Worm (Caenorhabditis elegans) whole organism, L1 larva: ENCODE results near the gene spe-27.

Source experiments
- F16B12.6 ChIP-seq: fragments of 150-350 bp; optimal IDR thresholded peaks from 2 replicates; lab custom pipeline; 2014; ENCODE audit warnings: missing biosample characterization, missing genetic modification characterization
- alr-1 ChIP-seq: fragments of 200-800 bp; sonication (Bioruptor generic); optimal IDR thresholded peaks from 2 replicates; lab custom pipeline; 2018; ENCODE audit warnings: borderline replicate concordance, mild to moderate bottlenecking, missing genetic modification characterization, missing compliant biosample characterization
- ama-1 ChIP-seq: fragments of 150-350 bp; optimal IDR thresholded peaks from 2 replicates; lab custom pipeline; 2014
- blmp-1 ChIP-seq: fragments of 150-350 bp; optimal IDR thresholded peaks from 2 replicates; lab custom pipeline; 2014; ENCODE audit warnings: missing biosample characterization, missing genetic modification characterization
- ceh-8 ChIP-seq: fragments of 200-800 bp; sonication (Bioruptor generic); optimal IDR thresholded peaks from 2 replicates; lab custom pipeline; 2018; ENCODE audit warnings: mild to moderate bottlenecking, missing genetic modification characterization, moderate library complexity, missing compliant biosample characterization
- ceh-82 ChIP-seq, 3 experiments: fragments of 150-350 bp in 1 of 3; sonication (generic microtip) in 2 of 3; optimal IDR thresholded peaks; 2 replicates each; lab custom pipeline; 2014 to 2017; ENCODE audit warnings: missing biosample characterization in 3 of 3, missing genetic modification characterization in 3 of 3
- efl-1 ChIP-seq, 4 experiments: fragments of 150-350 bp; optimal IDR thresholded peaks in 3 of 4; peaks in 1 of 4; 1 replicate in 1 of 4; 2 replicates in 3 of 4; lab custom pipeline; 2014; ENCODE audit warnings: missing biosample characterization in 2 of 4, missing genetic modification characterization in 2 of 4, missing genetic modification reagents in 2 of 4
- efl-3 ChIP-seq: fragments of 200-800 bp; sonication (Bioruptor generic); optimal IDR thresholded peaks from 2 replicates; lab custom pipeline; 2018; ENCODE audit warnings: mild to moderate bottlenecking, missing genetic modification characterization, missing compliant biosample characterization
- egl-27 ChIP-seq, 2 experiments: fragments of 150-350 bp in 1 of 2; sonication (generic microtip); optimal IDR thresholded peaks; 3 replicates each; lab custom pipeline; 2017 to 2018; ENCODE audit warnings: missing biosample characterization in 2 of 2, missing genetic modification characterization in 2 of 2, missing genetic modification reagents in 2 of 2
- elt-2 ChIP-seq: sonication (generic microtip); optimal IDR thresholded peaks from 2 replicates; lab custom pipeline; 2016; ENCODE audit warnings: missing genetic modification characterization, mild to moderate bottlenecking, inconsistent platforms, missing compliant biosample characterization, missing genetic modification reagents
- ets-5 ChIP-seq: fragments of 200-800 bp; sonication (Bioruptor generic); IDR thresholded peaks from 2 replicates; pipeline ENCODE4 v1.3.6; 2022; ENCODE audit warnings: missing genetic modification characterization, missing compliant biosample characterization
- fkh-4 ChIP-seq: sonication (generic microtip); optimal IDR thresholded peaks from 2 replicates; lab custom pipeline; 2016; ENCODE audit warnings: missing compliant biosample characterization, missing genetic modification characterization, borderline replicate concordance
- fkh-8 ChIP-seq: sonication (generic microtip); optimal IDR thresholded peaks from 2 replicates; lab custom pipeline; 2016; ENCODE audit warnings: mild to moderate bottlenecking, missing genetic modification characterization, missing compliant biosample characterization
- fos-1 ChIP-seq: fragments of 150-350 bp; optimal IDR thresholded peaks from 2 replicates; lab custom pipeline; 2014; ENCODE audit warnings: missing biosample characterization, missing genetic modification characterization
- irx-1 ChIP-seq: sonication (generic microtip); optimal IDR thresholded peaks from 2 replicates; lab custom pipeline; 2016; ENCODE audit warnings: missing genetic modification characterization, missing compliant biosample characterization
- jun-1 ChIP-seq: fragments of 150-350 bp; optimal IDR thresholded peaks from 2 replicates; lab custom pipeline; 2014; ENCODE audit warnings: missing biosample characterization, missing genetic modification reagents, missing genetic modification characterization
- lin-39 ChIP-seq: fragments of 150-350 bp; optimal IDR thresholded peaks from 2 replicates; lab custom pipeline; 2014; ENCODE audit warnings: missing biosample characterization, missing genetic modification reagents, missing genetic modification characterization
- lir-3 ChIP-seq: sonication (generic microtip); optimal IDR thresholded peaks from 2 replicates; lab custom pipeline; 2016; ENCODE audit warnings: mild to moderate bottlenecking, missing genetic modification characterization, moderate library complexity, missing compliant biosample characterization; ENCODE audit not compliant: poor library complexity
- mdl-1 ChIP-seq, 2 experiments: fragments of 150-350 bp; optimal IDR thresholded peaks; 2 replicates each; lab custom pipeline; 2014 to 2017; ENCODE audit warnings: missing biosample characterization in 2 of 2, missing genetic modification characterization in 2 of 2, inconsistent platforms in 1 of 2
- mep-1 ChIP-seq: fragments of 150-350 bp; optimal IDR thresholded peaks from 2 replicates; lab custom pipeline; 2014; ENCODE audit warnings: missing biosample characterization, missing genetic modification characterization
- nhr-20 ChIP-seq: sonication (generic microtip); optimal IDR thresholded peaks from 2 replicates; lab custom pipeline; 2016; ENCODE audit warnings: mild to moderate bottlenecking, missing genetic modification characterization, missing compliant biosample characterization
- nhr-28 ChIP-seq: fragments of 150-350 bp; optimal IDR thresholded peaks from 2 replicates; lab custom pipeline; 2014; ENCODE audit warnings: missing biosample characterization, missing genetic modification characterization
- nhr-47 ChIP-seq: sonication (generic microtip); optimal IDR thresholded peaks from 2 replicates; lab custom pipeline; 2016; ENCODE audit warnings: mild to moderate bottlenecking, missing genetic modification characterization, moderate library complexity, missing compliant biosample characterization
- nhr-71 ChIP-seq: sonication (generic microtip); optimal IDR thresholded peaks from 2 replicates; lab custom pipeline; 2016; ENCODE audit warnings: mild to moderate bottlenecking, missing genetic modification characterization, moderate library complexity, missing compliant biosample characterization
- nhr-85 ChIP-seq: sonication (generic microtip); peaks from one replicate; lab custom pipeline; 2016; ENCODE audit warnings: missing genetic modification characterization, inconsistent platforms, missing compliant biosample characterization
- pax-3 ChIP-seq: fragments of 200-800 bp; sonication (Bioruptor generic); optimal IDR thresholded peaks from 2 replicates; lab custom pipeline; 2018; ENCODE audit warnings: mild to moderate bottlenecking, missing genetic modification characterization, moderate library complexity, missing compliant biosample characterization
- snpc-4 ChIP-seq: fragments of 150-350 bp; optimal IDR thresholded peaks from 2 replicates; lab custom pipeline; 2014; ENCODE audit warnings: missing biosample characterization, missing genetic modification characterization
- sup-37 ChIP-seq: fragments of 200-800 bp; sonication (Bioruptor generic); optimal IDR thresholded peaks from 2 replicates; lab custom pipeline; 2018; ENCODE audit warnings: mild to moderate bottlenecking, missing genetic modification characterization, missing compliant biosample characterization
- tlp-1 ChIP-seq: fragments of 150-350 bp; optimal IDR thresholded peaks from 2 replicates; lab custom pipeline; 2014; ENCODE audit warnings: missing biosample characterization, missing genetic modification characterization
- unc-130 ChIP-seq: fragments of 150-350 bp; optimal IDR thresholded peaks from 2 replicates; lab custom pipeline; 2017; ENCODE audit warnings: missing biosample characterization, missing genetic modification characterization, inconsistent platforms
- unc-30 ChIP-seq: sonication (generic microtip); optimal IDR thresholded peaks from 2 replicates; lab custom pipeline; 2017; ENCODE audit warnings: missing biosample characterization, missing genetic modification characterization
- unc-86 ChIP-seq: sonication (generic microtip); optimal IDR thresholded peaks from 2 replicates; lab custom pipeline; 2016; ENCODE audit warnings: missing genetic modification characterization, missing compliant biosample characterization
- xbp-1 ChIP-seq: sonication (generic microtip); optimal IDR thresholded peaks from 2 replicates; lab custom pipeline; 2016; ENCODE audit warnings: missing genetic modification characterization, missing compliant biosample characterization
- zag-1 ChIP-seq: fragments of 150-350 bp; optimal IDR thresholded peaks from 2 replicates; lab custom pipeline; 2014; ENCODE audit warnings: missing biosample characterization, missing genetic modification characterization
- ztf-11 ChIP-seq, 2 experiments: sonication (generic microtip); optimal IDR thresholded peaks; 2 replicates each; lab custom pipeline; 2016 to 2017; ENCODE audit warnings: missing genetic modification characterization in 2 of 2, missing biosample characterization in 1 of 2, missing compliant biosample characterization in 1 of 2

spe-27 gene

DNA sequence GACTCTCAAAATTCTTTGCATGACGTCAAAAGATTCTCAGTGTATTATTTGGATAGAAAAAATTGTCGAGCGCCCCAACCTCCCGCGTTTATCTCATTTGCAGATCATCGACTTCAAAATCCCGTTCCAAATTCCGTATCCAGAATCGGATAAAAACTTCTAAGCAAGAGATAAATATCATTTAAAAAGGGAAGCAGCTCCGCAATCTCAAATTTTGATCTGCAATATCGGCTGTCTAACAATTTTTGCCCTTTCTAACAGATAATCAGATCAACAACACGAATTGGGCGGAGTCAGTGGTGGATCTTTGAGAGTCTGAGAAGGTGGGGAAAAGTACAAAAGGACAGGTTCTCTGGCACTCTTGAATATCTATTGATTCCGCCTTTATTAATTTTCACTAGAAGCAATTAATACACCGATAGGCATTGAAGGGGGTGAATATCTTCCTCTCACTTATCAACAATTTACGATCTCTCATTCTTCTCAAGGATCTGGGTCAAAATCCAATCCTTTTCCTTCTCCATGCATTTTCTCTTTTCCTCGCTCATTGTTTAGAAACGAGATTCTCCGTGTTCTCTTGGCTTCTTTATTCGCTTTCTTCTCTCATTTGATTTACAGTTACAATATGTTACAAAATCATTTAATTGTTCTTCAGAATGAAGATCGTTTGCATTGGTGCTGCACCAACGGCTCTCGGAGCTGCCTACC, 19.6 kb upstream of the spe-27 start, which contains the start of gene glf-1:
glf-1 (plus strand) TSS at position 656 of the 708 bp plus-strand sequence.
- TF ChIP-seq irx-1, result no peak
- no peak for TF ChIP-seq nhr-71 (tag; lab: Kevin White, UChicago)
- TF ChIP-seq fkh-8, result no peak
- peak; percentile 91 for TF ChIP-seq blmp-1 (tag; lab: Kevin White, UChicago)

- TF ChIP-seq ets-5 (GFP tag; lab: Robert Waterston, UW) (no peak), efl-3 (no peak), ztf-11 (tag; optimal IDR thresholded peaks at IDR 0.05; lab: Kevin White, UChicago) (no peak), efl-1 (optimal IDR thresholded peaks at IDR 0.05; lab: Kevin White, UChicago) (no peak), efl-1 (GFP tag; optimal IDR thresholded peaks at IDR 0.05 in 1 of 2; lab: Kevin White, UChicago) (no peak), nhr-20 (no peak), lin-39 (tag; lab: Kevin White, UChicago) (no peak), ama-1 (lab: Kevin White, UChicago) (no peak), nhr-47 (tag; lab: Kevin White, UChicago) (no peak)
- TF ChIP-seq, all 84 proteins: peak for 0
Observed at ce11 chrIV:5884500-5884899, 18.8 kb upstream of the spe-27 start, which contains the start of gene H04M03.11. Gene H04M03.11 (minus strand): TSS chrIV:5884600.

DNA sequence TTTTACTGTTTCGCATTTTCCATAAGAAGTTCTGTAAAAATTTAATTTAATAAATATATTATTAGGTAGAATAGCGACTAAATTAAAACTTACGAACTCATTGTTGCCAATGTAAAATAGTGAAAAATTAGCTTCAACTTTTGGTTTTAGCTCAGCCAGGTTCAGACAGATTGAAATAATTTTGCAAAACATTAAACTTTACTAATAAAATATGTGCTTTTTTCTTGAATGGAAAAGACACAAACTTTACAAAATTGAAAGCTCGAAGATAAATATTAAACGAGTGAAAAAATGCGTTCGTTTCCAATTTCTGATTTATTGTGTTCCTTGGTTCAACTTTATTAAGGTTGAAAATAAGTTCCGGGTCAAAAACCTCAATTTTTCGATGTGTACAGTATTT, 14.1 kb upstream of the spe-27 start, which contains the start of gene srv-22:
srv-22 (minus strand) TSS at position 101 of the 400 bp plus-strand sequence.
- TF ChIP-seq sup-37 (GFP tag; lab: Kevin White, UChicago), result no peak

DNA sequence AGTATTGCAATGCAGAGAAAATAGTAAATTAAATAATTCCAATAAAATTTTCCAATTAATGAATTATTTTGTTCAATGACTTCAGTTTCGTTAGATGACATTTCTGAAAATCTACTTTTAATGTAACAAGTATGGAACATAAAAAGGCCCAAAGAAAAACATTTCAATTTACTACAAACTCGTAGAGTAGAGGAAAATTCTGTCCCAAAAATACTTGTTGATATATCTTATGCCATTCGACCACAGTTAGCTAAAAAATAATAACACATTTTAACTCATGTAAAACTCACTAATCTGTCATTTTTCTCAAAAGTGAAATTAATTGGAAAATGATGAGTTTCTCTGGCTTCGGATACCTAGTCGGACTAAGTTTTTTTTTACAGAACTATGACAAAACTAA, 11.5 kb upstream of the spe-27 start, which contains the start of gene srv-21:
srv-21 (minus strand) TSS at position 101 of the 400 bp plus-strand sequence.
- TF ChIP-seq unc-86 (tag; lab: Kevin White, UChicago) (no peak), blmp-1 (tag; lab: Kevin White, UChicago) (no peak), pax-3 (no peak), fos-1 (tag; lab: Kevin White, UChicago) (no peak), jun-1 (tag; lab: Kevin White, UChicago) (no peak), nhr-71 (tag; lab: Kevin White, UChicago) (no peak), nhr-47 (tag; lab: Kevin White, UChicago) (no peak), unc-30 (tag; lab: Kevin White, UChicago) (no peak), egl-27 (tag; optimal IDR thresholded peaks at IDR 0.05; lab: Kevin White, UChicago) (no peak), elt-2 (tag; lab: Kevin White, UChicago) (no peak), lir-3 (tag; lab: Kevin White, UChicago) (no peak), snpc-4 (no peak), nhr-28 (tag; lab: Kevin White, UChicago) (no peak)
- TF ChIP-seq, all 84 proteins: peak for 0

- no peak for TF ChIP-seq unc-130 (tag; lab: Kevin White, UChicago)
- TF ChIP-seq ama-1 (lab: Kevin White, UChicago), result no peak
- no peak for TF ChIP-seq mep-1 (tag; lab: Kevin White, UChicago)
- no peak for TF ChIP-seq nhr-47 (tag; lab: Kevin White, UChicago)
- TF ChIP-seq ceh-82 (tag; optimal IDR thresholded peaks at IDR 0.05; lab: Kevin White, UChicago), result no peak
- TF ChIP-seq xbp-1 (tag; lab: Kevin White, UChicago), result no peak
- TF ChIP-seq tlp-1 (tag; lab: Kevin White, UChicago), result no peak
- TF ChIP-seq, all 84 proteins: peak for 0
Observed at ce11 chrIV:5873825-5874224, 8.1 kb upstream of the spe-27 start, which contains the start of gene srv-19. Gene srv-19 (minus strand): TSS chrIV:5873925.

DNA sequence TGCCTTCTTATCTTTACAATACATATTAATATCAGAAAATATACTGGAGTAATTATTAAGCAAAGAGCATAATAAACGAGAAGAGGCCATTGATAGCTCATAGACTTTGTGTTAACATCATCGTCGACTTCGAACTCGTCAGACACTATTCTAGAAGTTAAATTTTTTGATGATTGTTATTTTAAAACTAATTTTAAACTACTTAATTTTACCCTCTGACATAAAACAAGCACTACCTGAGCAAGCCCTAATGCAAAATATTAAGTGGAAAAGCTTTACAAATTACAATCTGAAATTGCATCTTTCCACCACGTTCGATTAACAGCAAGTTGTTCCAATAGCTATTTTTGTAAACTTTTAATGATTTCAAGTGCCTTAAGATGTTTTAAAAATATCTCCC, 4.4 kb upstream of the spe-27 start, which contains the start of gene srv-17:
srv-17 (minus strand) TSS at position 101 of the 400 bp plus-strand sequence.
- TF ChIP-seq alr-1 (tag; lab: Kevin White, UChicago), result no peak
- TF ChIP-seq F16B12.6 (tag; lab: Kevin White, UChicago), result no peak
- no peak for TF ChIP-seq zag-1 (tag; lab: Kevin White, UChicago)
- no peak for TF ChIP-seq efl-3
- TF ChIP-seq unc-130 (tag; lab: Kevin White, UChicago), result no peak
- TF ChIP-seq unc-86 (tag; lab: Kevin White, UChicago), result no peak
- TF ChIP-seq lir-3 (tag; lab: Kevin White, UChicago), result no peak
- no peak for TF ChIP-seq lin-39 (tag; lab: Kevin White, UChicago)
- no peak for TF ChIP-seq nhr-85 (tag; lab: Kevin White, UChicago)
- TF ChIP-seq mdl-1 (tag; optimal IDR thresholded peaks at IDR 0.05; lab: Kevin White, UChicago), result no peak
- no peak for TF ChIP-seq ceh-8 (GFP tag; lab: Kevin White, UChicago)
- TF ChIP-seq nhr-28 (tag; lab: Kevin White, UChicago), result no peak
- no peak for TF ChIP-seq ets-5 (GFP tag; lab: Robert Waterston, UW)
- no peak for TF ChIP-seq sup-37 (GFP tag; lab: Kevin White, UChicago)
- no peak for TF ChIP-seq fkh-4 (tag; lab: Kevin White, UChicago)
